Worm (Caenorhabditis elegans): Measurements from ENCODE around the gene srz-9.

- TF ChIP-seq aly-1 (tag; optimal IDR thresholded peaks at IDR 0.05): no peak
- TF ChIP-seq ceh-36 (tag; optimal IDR thresholded peaks at IDR 0.05): no peak
- no peak for TF ChIP-seq hmg-4 (GFP tag; optimal IDR thresholded peaks at IDR 0.05)
- no peak for TF ChIP-seq ama-1 (optimal IDR thresholded peaks at IDR 0.05)
- no peak for TF ChIP-seq flt-1 (GFP tag; IDR thresholded peaks at IDR 0.05)
- TF ChIP-seq sea-1 (GFP tag; conservative IDR thresholded peaks at IDR 0.05): no peak
These were observed 10.0 kb downstream of the srz-9 start, which contains the start of gene fbxa-29 for ce11 chrIII:1273655-1274328.

Measured in whole organism, early embryonic.